Worm (Caenorhabditis elegans): ENCODE data around the gene C17H12.37.

DNA sequence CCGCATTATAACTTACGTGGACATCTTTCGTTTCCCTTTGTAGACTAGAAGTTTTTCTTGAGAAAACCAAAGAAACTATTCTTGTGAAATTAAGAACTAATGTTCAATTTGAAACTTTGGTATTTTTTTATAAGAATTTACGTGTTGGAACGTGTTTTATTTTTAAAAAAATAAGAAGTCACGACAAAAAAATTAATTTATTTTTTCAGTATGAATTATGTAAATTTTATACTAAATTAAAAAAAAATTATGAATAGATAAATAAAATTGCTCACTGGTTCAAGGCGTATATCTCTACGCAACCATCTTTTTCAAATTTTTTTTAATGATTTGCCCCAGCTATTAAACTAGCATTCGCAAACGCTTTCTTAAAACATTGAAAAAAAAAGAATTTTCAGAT, 12.6 kb downstream of the C17H12.37 start, which contains the start of gene C17H12.5:
- no peak for TF ChIP-seq tra-4 (tag; optimal IDR thresholded peaks at IDR 0.05)
- TF ChIP-seq sea-1 (GFP tag; conservative IDR thresholded peaks at IDR 0.05): no peak
- no peak for TF ChIP-seq hnd-1 (tag; optimal IDR thresholded peaks at IDR 0.05)
- no peak for TF ChIP-seq hmg-4 (GFP tag; optimal IDR thresholded peaks at IDR 0.05)
- no peak for TF ChIP-seq aly-1 (tag; optimal IDR thresholded peaks at IDR 0.05)
- no peak for TF ChIP-seq ama-1 (optimal IDR thresholded peaks at IDR 0.05)

Measured in whole organism, early embryonic.